Worm (Caenorhabditis elegans): ENCODE measurements around the gene K08D8.4.
"Not testable (repeated sequence)": the region's sequence is repeated elsewhere in the genome, so short reads cannot be mapped to it uniquely, and the experiment has no call there.

K08D8.4 gene

DNA sequence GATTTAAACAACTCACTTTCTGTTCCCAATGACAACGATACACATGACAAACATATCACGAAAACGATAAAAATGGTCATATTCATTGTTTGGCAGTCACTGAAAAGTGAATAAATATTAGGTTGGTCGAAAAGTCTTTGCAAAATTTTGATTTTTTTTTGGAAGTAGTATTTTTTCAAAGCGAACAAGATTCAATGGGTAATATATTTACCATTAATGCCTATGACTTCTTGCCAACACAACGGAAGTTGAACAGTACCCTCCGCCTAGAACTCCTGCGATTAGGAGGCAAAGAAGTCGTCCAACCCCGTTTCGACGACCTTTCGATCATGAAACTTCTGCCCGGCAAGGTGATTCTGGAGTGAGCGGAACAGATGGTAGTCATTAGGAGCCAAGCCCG lies 34.5 kb downstream of the K08D8.4 start, which contains the start of gene ZK896.1:
Gene ZK896.1 (minus strand): TSS at position 101 of the 400 bp plus-strand sequence.
- TF ChIP-seq lsy-2 (tag; optimal IDR thresholded peaks at IDR 0.05); unc-120 (tag; optimal IDR thresholded peaks at IDR 0.05; ENCODE audit: poor library complexity, severe bottlenecking); nhr-237 (tag; optimal IDR thresholded peaks at IDR 0.05): not testable (repeated sequence)

- TF ChIP-seq ztf-11 (tag; optimal IDR thresholded peaks at IDR 0.05) (no peak), elt-3 (tag; optimal IDR thresholded peaks at IDR 0.05) (no peak), mab-5 (tag; optimal IDR thresholded peaks at IDR 0.05) (no peak), mep-1 (tag; optimal IDR thresholded peaks at IDR 0.05) (no peak), hlh-1 (tag; optimal IDR thresholded peaks at IDR 0.05) (no peak), mls-2 (tag; optimal IDR thresholded peaks at IDR 0.05) (no peak), cnd-1 (tag; optimal IDR thresholded peaks at IDR 0.05) (no peak), unc-39 (tag; optimal IDR thresholded peaks at IDR 0.05) (no peak), zip-8 (tag; optimal IDR thresholded peaks at IDR 0.05) (no peak), elt-1 (tag; optimal IDR thresholded peaks at IDR 0.05; ENCODE audit: borderline replicate concordance, insufficient read depth) (no peak), ceh-83 (GFP tag; optimal IDR thresholded peaks at IDR 0.05) (no peak), nhr-237 (tag; optimal IDR thresholded peaks at IDR 0.05) (no peak), snpc-4 (tag; optimal IDR thresholded peaks at IDR 0.05) (no peak), unc-120 (tag; optimal IDR thresholded peaks at IDR 0.05; ENCODE audit: poor library complexity, severe bottlenecking) (no peak), sptf-1 (tag; optimal IDR thresholded peaks at IDR 0.05) (no peak), ceh-39 (tag; optimal IDR thresholded peaks at IDR 0.05) (no peak), nhr-12 (tag; optimal IDR thresholded peaks at IDR 0.05) (no peak), tbx-8 (GFP tag; optimal IDR thresholded peaks at IDR 0.05) (no peak), flh-1 (GFP tag; optimal IDR thresholded peaks at IDR 0.05) (no peak), unc-62 (GFP tag; optimal IDR thresholded peaks at IDR 0.05) (no peak)
These were observed 38.3 kb downstream of the K08D8.4 start, which contains the start of gene clec-187 for ce11 chrIV:12871445-12871947. clec-187 (minus strand) TSS chrIV:12871495.

ce11 chrIV:12870315-12870714 lies 39.5 kb downstream of the K08D8.4 start:
- TF ChIP-seq drap-1 (GFP tag; optimal IDR thresholded peaks at IDR 0.05) (no peak), zip-8 (tag; optimal IDR thresholded peaks at IDR 0.05) (peak; percentile 84), lin-13 (tag; optimal IDR thresholded peaks at IDR 0.05) (no peak), sem-2 (GFP tag; optimal IDR thresholded peaks at IDR 0.05) (no peak), nhr-237 (tag; optimal IDR thresholded peaks at IDR 0.05) (no peak)

ce11 chrIV:12869812-12870211 lies 40.0 kb downstream of the K08D8.4 start:
- TF ChIP-seq elt-3 (tag; optimal IDR thresholded peaks at IDR 0.05) = no peak
- no peak for TF ChIP-seq mls-2 (tag; optimal IDR thresholded peaks at IDR 0.05)
- TF ChIP-seq M03D4.4 (tag; optimal IDR thresholded peaks at IDR 0.05) = no peak
- TF ChIP-seq nhr-28 (tag; optimal IDR thresholded peaks at IDR 0.05) = no peak
- TF ChIP-seq nhr-76 (tag; optimal IDR thresholded peaks at IDR 0.05) = no peak
- no peak for TF ChIP-seq blmp-1 (tag; optimal IDR thresholded peaks at IDR 0.05)
- TF ChIP-seq hlh-1 (tag; optimal IDR thresholded peaks at IDR 0.05) = no peak
- TF ChIP-seq ceh-83 (GFP tag; optimal IDR thresholded peaks at IDR 0.05) = no peak
- TF ChIP-seq snpc-4 (tag; optimal IDR thresholded peaks at IDR 0.05) = no peak

- no peak for TF ChIP-seq ceh-83 (GFP tag; optimal IDR thresholded peaks at IDR 0.05)
- no peak for TF ChIP-seq lin-32 (GFP tag; optimal IDR thresholded peaks at IDR 0.05)
- no peak for TF ChIP-seq mls-2 (tag; optimal IDR thresholded peaks at IDR 0.05)
- no peak for TF ChIP-seq nhr-237 (tag; optimal IDR thresholded peaks at IDR 0.05)
- TF ChIP-seq elt-1 (tag; optimal IDR thresholded peaks at IDR 0.05; ENCODE audit: borderline replicate concordance, insufficient read depth) = no peak
- no peak for TF ChIP-seq nhr-28 (tag; optimal IDR thresholded peaks at IDR 0.05)
- no peak for TF ChIP-seq unc-120 (tag; optimal IDR thresholded peaks at IDR 0.05; ENCODE audit: poor library complexity, severe bottlenecking)
- TF ChIP-seq tbx-8 (GFP tag; optimal IDR thresholded peaks at IDR 0.05) = no peak
- TF ChIP-seq unc-39 (tag; optimal IDR thresholded peaks at IDR 0.05) = no peak
- TF ChIP-seq M03D4.4 (tag; optimal IDR thresholded peaks at IDR 0.05) = no peak
- no peak for TF ChIP-seq nhr-76 (tag; optimal IDR thresholded peaks at IDR 0.05)
- TF ChIP-seq nhr-12 (tag; optimal IDR thresholded peaks at IDR 0.05) = no peak
- TF ChIP-seq mab-5 (tag; optimal IDR thresholded peaks at IDR 0.05) = no peak
- TF ChIP-seq zip-8 (tag; optimal IDR thresholded peaks at IDR 0.05) = no peak
These were observed 40.4 kb downstream of the K08D8.4 start for ce11 chrIV:12869383-12869782.

- TF ChIP-seq ceh-39 (tag; optimal IDR thresholded peaks at IDR 0.05) (no peak), nhr-237 (tag; optimal IDR thresholded peaks at IDR 0.05) (no peak), M03D4.4 (tag; optimal IDR thresholded peaks at IDR 0.05) (no peak), flh-1 (GFP tag; optimal IDR thresholded peaks at IDR 0.05) (no peak), ham-2 (GFP tag; optimal IDR thresholded peaks at IDR 0.05) (no peak), lsy-2 (tag; optimal IDR thresholded peaks at IDR 0.05) (no peak)
These were observed 43.9 kb downstream of the K08D8.4 start, which contains the start of gene clec-186 for ce11 chrIV:12865884-12866283. clec-186 (plus strand) TSS chrIV:12866109.

Data from whole organism, mixed stage, embryonic.